Fruit fly (Drosophila melanogaster) whole organism, embryonic: ENCODE results near the gene trbl.

Experiments used
- Abd-B ChIP-seq: fragments of 200-800 bp; sonication (Bioruptor generic); optimal IDR thresholded peaks from 2 replicates; lab custom pipeline; 2018; ENCODE audit warnings: missing biosample characterization, mild to moderate bottlenecking, missing genetic modification characterization, moderate library complexity
- Adf1 ChIP-seq: fragments of 200-800 bp; sonication (Bioruptor generic); IDR thresholded peaks from 2 replicates; pipeline ENCODE4 v1.3.6; 2022; ENCODE audit warnings: missing biosample characterization, missing genetic modification characterization
- B-H1 ChIP-seq: fragments of 200-800 bp; sonication (Bioruptor generic); IDR thresholded peaks from 3 replicates; pipeline ENCODE4 v1.3.6; 2022; ENCODE audit warnings: missing biosample characterization, missing genetic modification characterization
- CG11247 ChIP-seq: fragments of 200-800 bp; sonication (Bioruptor generic); IDR thresholded peaks from 2 replicates; pipeline ENCODE4 v1.3.6; 2022; ENCODE audit warnings: missing biosample characterization, missing genetic modification characterization
- CG13123 ChIP-seq: fragments of 200-800 bp; sonication (Bioruptor generic); optimal IDR thresholded peaks from 2 replicates; lab custom pipeline; 2016; ENCODE audit warnings: missing biosample characterization, missing genetic modification characterization
- CG15514 ChIP-seq: fragments of 200-800 bp; sonication (Bioruptor generic); optimal IDR thresholded peaks from 3 replicates; lab custom pipeline; 2017; ENCODE audit warnings: missing biosample characterization, missing genetic modification characterization, mild to moderate bottlenecking, moderate library complexity, missing genetic modification reagents
- CG15696 ChIP-seq: fragments of 200-800 bp; sonication (Bioruptor generic); optimal IDR thresholded peaks from 2 replicates; lab custom pipeline; 2019; ENCODE audit warnings: missing biosample characterization, mild to moderate bottlenecking, missing genetic modification characterization, moderate library complexity
- CG1647 ChIP-seq: fragments of 200-800 bp; sonication (Bioruptor generic); optimal IDR thresholded peaks from 3 replicates; lab custom pipeline; 2016; ENCODE audit warnings: missing biosample characterization, missing genetic modification characterization
- CG17361 ChIP-seq: fragments of 200-800 bp; sonication (Bioruptor generic); IDR thresholded peaks from 3 replicates; pipeline ENCODE4 v1.3.6; 2022; ENCODE audit warnings: missing biosample characterization, missing genetic modification characterization
- CG17612 ChIP-seq: fragments of 200-800 bp; sonication (Bioruptor generic); IDR thresholded peaks from 2 replicates; pipeline ENCODE4 v1.3.6; 2022; ENCODE audit warnings: missing biosample characterization, missing genetic modification characterization
- CG30020 ChIP-seq: fragments of 200-800 bp; optimal IDR thresholded peaks from 2 replicates; lab custom pipeline; 2019; ENCODE audit warnings: missing biosample characterization, mild to moderate bottlenecking, missing genetic modification characterization, moderate library complexity
- CG3407 ChIP-seq: fragments of 200-800 bp; sonication (Bioruptor generic); optimal IDR thresholded peaks from 2 replicates; lab custom pipeline; 2018; ENCODE audit warnings: missing biosample characterization, mild to moderate bottlenecking, missing genetic modification characterization
- CG4730 ChIP-seq: fragments of 200-800 bp; sonication (Bioruptor generic); IDR thresholded peaks from 2 replicates; pipeline ENCODE4 v1.3.6; 2022; ENCODE audit warnings: missing biosample characterization, missing genetic modification characterization
- CG5245 ChIP-seq: fragments of 200-800 bp; sonication (Bioruptor generic); optimal IDR thresholded peaks from 3 replicates; lab custom pipeline; 2016; ENCODE audit warnings: missing biosample characterization, missing genetic modification characterization
- CG6272 ChIP-seq: fragments of 200-800 bp; sonication (Bioruptor generic); IDR thresholded peaks from 2 replicates; pipeline ENCODE4 v1.3.6; 2022; ENCODE audit warnings: missing biosample characterization, missing genetic modification characterization
- CG7556 ChIP-seq: fragments of 200-800 bp; sonication (Bioruptor generic); optimal IDR thresholded peaks from 2 replicates; lab custom pipeline; 2017; ENCODE audit warnings: missing biosample characterization, mild to moderate bottlenecking, missing genetic modification characterization
- CG7786 ChIP-seq: fragments of 200-800 bp; sonication (Bioruptor generic); optimal IDR thresholded peaks from 2 replicates; lab custom pipeline; 2016; ENCODE audit warnings: missing biosample characterization, missing genetic modification characterization
- CG9609 ChIP-seq: fragments of 200-800 bp; sonication (Bioruptor generic); optimal IDR thresholded peaks from 3 replicates; lab custom pipeline; 2016; ENCODE audit warnings: missing biosample characterization, missing genetic modification characterization
- CHES-1-like ChIP-seq: fragments of 200-800 bp; sonication (Bioruptor generic); optimal IDR thresholded peaks from 2 replicates; lab custom pipeline; 2016; ENCODE audit warnings: missing biosample characterization, missing genetic modification characterization
- D ChIP-seq, 2 experiments: fragments of 200-800 bp in 1 of 2; fragments of >200 bp in 1 of 2; sonication (Bioruptor generic) in 1 of 2; optimal IDR thresholded peaks; 2 replicates in 1 of 2; 3 replicates in 1 of 2; lab custom pipeline; 2017; ENCODE audit warnings: mild to moderate bottlenecking in 1 of 2, missing biosample characterization in 1 of 2, missing genetic modification characterization in 1 of 2, missing genetic modification reagents in 1 of 2
- Doc3 ChIP-seq: fragments of 200-800 bp; sonication (Bioruptor generic); IDR thresholded peaks from 3 replicates; pipeline ENCODE4 v1.3.6; 2022; ENCODE audit warnings: missing biosample characterization, missing genetic modification characterization; ENCODE audit not compliant: partially characterized antibody
- Fer2 ChIP-seq: fragments of 200-800 bp; sonication (Bioruptor generic); optimal IDR thresholded peaks from 2 replicates; lab custom pipeline; 2018; ENCODE audit warnings: missing biosample characterization, mild to moderate bottlenecking, missing genetic modification characterization, moderate library complexity
- Fer3 ChIP-seq: fragments of 200-800 bp; sonication (Bioruptor generic); optimal IDR thresholded peaks from 2 replicates; lab custom pipeline; 2018; ENCODE audit warnings: missing biosample characterization, mild to moderate bottlenecking, missing genetic modification characterization, moderate library complexity
- HHEX ChIP-seq: fragments of 200-800 bp; sonication (Bioruptor generic); optimal IDR thresholded peaks from 3 replicates; lab custom pipeline; 2017; ENCODE audit warnings: missing biosample characterization, mild to moderate bottlenecking, missing genetic modification characterization, missing genetic modification reagents
- HLHmδ ChIP-seq: fragments of 200-800 bp; sonication (Bioruptor generic); optimal IDR thresholded peaks from 2 replicates; lab custom pipeline; 2018; ENCODE audit warnings: missing biosample characterization, mild to moderate bottlenecking, missing genetic modification characterization, moderate library complexity
- MTF-1 ChIP-seq: fragments of 200-800 bp; sonication (Bioruptor generic); optimal IDR thresholded peaks from 2 replicates; lab custom pipeline; 2018; ENCODE audit warnings: missing biosample characterization, mild to moderate bottlenecking, missing genetic modification characterization, borderline replicate concordance
- Med ChIP-seq: fragments of 200-800 bp; sonication (Bioruptor generic); peaks from one replicate; lab custom pipeline; 2016; ENCODE audit warnings: missing biosample characterization, missing genetic modification characterization, mild to moderate bottlenecking, inconsistent platforms, moderate library complexity
- Oaz ChIP-seq: fragments of 200-800 bp; sonication (Bioruptor generic); IDR thresholded peaks from 2 replicates; pipeline ENCODE4 v1.3.6; 2022; ENCODE audit warnings: missing biosample characterization, missing genetic modification characterization
- Scr ChIP-seq: fragments of 200-800 bp; sonication (Bioruptor generic); IDR thresholded peaks from 2 replicates; pipeline ENCODE4 v1.3.6; 2022; ENCODE audit warnings: missing biosample characterization, missing genetic modification characterization; ENCODE audit not compliant: partially characterized antibody
- Sry-δ ChIP-seq: fragments of 200-800 bp; sonication (Bioruptor generic); optimal IDR thresholded peaks from 2 replicates; lab custom pipeline; 2016; ENCODE audit warnings: missing biosample characterization, missing genetic modification characterization
- Ssrp ChIP-seq: fragments of 200-800 bp; sonication (Bioruptor generic); optimal IDR thresholded peaks from 2 replicates; lab custom pipeline; 2018; ENCODE audit warnings: missing biosample characterization, mild to moderate bottlenecking, missing genetic modification characterization, moderate library complexity
- Stat92E ChIP-seq, 3 experiments: fragments of >200 bp in 2 of 3; fragments of 200-800 bp in 1 of 3; sonication (Bioruptor generic) in 1 of 3; optimal IDR thresholded peaks; 2 replicates each; lab custom pipeline; 2017 to 2019; ENCODE audit warnings: missing biosample characterization in 3 of 3, missing genetic modification characterization in 3 of 3, mild to moderate bottlenecking in 1 of 3, moderate library complexity in 1 of 3
- TFAM ChIP-seq: fragments of 200-800 bp; sonication (Bioruptor generic); optimal IDR thresholded peaks from 2 replicates; lab custom pipeline; 2017; ENCODE audit warnings: missing biosample characterization, missing genetic modification characterization, inconsistent platforms
- Taf1 ChIP-seq: fragments of 200-800 bp; sonication (Bioruptor generic); IDR thresholded peaks from 2 replicates; pipeline ENCODE4 v1.3.6; 2022; ENCODE audit warnings: missing biosample characterization, missing genetic modification characterization
- Xbp1 ChIP-seq: fragments of 200-800 bp; sonication (Bioruptor generic); optimal IDR thresholded peaks from 3 replicates; lab custom pipeline; 2016; ENCODE audit warnings: missing biosample characterization, mild to moderate bottlenecking, missing genetic modification characterization
- al ChIP-seq: fragments of 200-800 bp; sonication (Bioruptor generic); IDR thresholded peaks from 2 replicates; pipeline ENCODE4 v1.3.6; 2022; ENCODE audit warnings: missing biosample characterization, missing genetic modification characterization
- btn ChIP-seq: fragments of 200-800 bp; sonication (Bioruptor generic); optimal IDR thresholded peaks from 2 replicates; lab custom pipeline; 2016; ENCODE audit warnings: missing biosample characterization, missing genetic modification characterization
- disco-r ChIP-seq: fragments of 200-800 bp; sonication (Bioruptor generic); optimal IDR thresholded peaks from 2 replicates; lab custom pipeline; 2016; ENCODE audit warnings: missing biosample characterization, missing genetic modification characterization
- ems ChIP-seq: fragments of 200-800 bp; sonication (Bioruptor generic); optimal IDR thresholded peaks from 3 replicates; lab custom pipeline; 2016; ENCODE audit warnings: missing biosample characterization, missing genetic modification characterization
- ind ChIP-seq: fragments of 200-800 bp; sonication (Bioruptor generic); optimal IDR thresholded peaks from 3 replicates; lab custom pipeline; 2016; ENCODE audit warnings: missing biosample characterization, missing genetic modification characterization
- kah ChIP-seq: fragments of 200-800 bp; sonication (Bioruptor generic); optimal IDR thresholded peaks from 2 replicates; lab custom pipeline; 2018; ENCODE audit warnings: missing biosample characterization, mild to moderate bottlenecking, missing genetic modification characterization
- lilli ChIP-seq: fragments of 200-800 bp; sonication (Bioruptor generic); optimal IDR thresholded peaks from 3 replicates; lab custom pipeline; 2016; ENCODE audit warnings: missing biosample characterization, missing genetic modification characterization
- mam ChIP-seq: fragments of 200-800 bp; sonication (Bioruptor generic); optimal IDR thresholded peaks from 3 replicates; lab custom pipeline; 2016; ENCODE audit warnings: missing biosample characterization, missing genetic modification characterization
- otp ChIP-seq: fragments of 200-800 bp; sonication (Bioruptor generic); IDR thresholded peaks from 3 replicates; pipeline ENCODE4, ENCODE4 v1.3.6; 2022; ENCODE audit warnings: missing biosample characterization, missing genetic modification characterization
- run ChIP-seq: fragments of 200-800 bp; sonication (Bioruptor generic); optimal IDR thresholded peaks from 3 replicates; lab custom pipeline; 2018; ENCODE audit warnings: missing biosample characterization, mild to moderate bottlenecking, missing genetic modification characterization
- slbo ChIP-seq: fragments of 200-800 bp; sonication (Bioruptor generic); IDR thresholded peaks from 2 replicates; pipeline ENCODE4 v1.3.6; 2022; ENCODE audit warnings: missing biosample characterization, missing genetic modification characterization
- sob ChIP-seq: fragments of 200-800 bp; sonication (Bioruptor generic); IDR thresholded peaks from 2 replicates; pipeline ENCODE4 v1.3.6; 2022; ENCODE audit warnings: missing biosample characterization, missing genetic modification characterization
- wek ChIP-seq: fragments of 200-800 bp; sonication (Bioruptor generic); optimal IDR thresholded peaks from 3 replicates; lab custom pipeline; 2018; ENCODE audit warnings: missing biosample characterization, mild to moderate bottlenecking, missing genetic modification characterization, moderate library complexity
- zf30C ChIP-seq: fragments of 200-800 bp; sonication (Bioruptor generic); optimal IDR thresholded peaks from 3 replicates; lab custom pipeline; 2018; ENCODE audit warnings: missing biosample characterization, mild to moderate bottlenecking, missing genetic modification characterization

Gene trbl

dm6 chr3L:20444815-20445519 lies 43.6 kb upstream of the trbl start (continued):
- TF ChIP-seq Ssrp (tag; lab: Kevin White, UChicago), result peak; percentile 82
- TF ChIP-seq CG17361 (GFP tag; lab: Robert Waterston, UW), result peak; percentile 92
- TF ChIP-seq CG11247 (GFP tag; lab: Robert Waterston, UW), result peak; percentile 85
- peak; percentile 84 for TF ChIP-seq CG4730 (GFP tag; lab: Robert Waterston, UW)
- TF ChIP-seq CG5245 (GFP tag; lab: Kevin White, UChicago), result peak; percentile 80
- TF ChIP-seq Stat92E (GFP tag; optimal IDR thresholded peaks at IDR 0.05; lab: Kevin White, UChicago), result no peak
- peak; percentile 89 for TF ChIP-seq slbo (GFP tag; lab: Robert Waterston, UW)
- peak; percentile 84 for TF ChIP-seq otp
- TF ChIP-seq run (tag; lab: Kevin White, UChicago), result peak; percentile 77
- no peak for TF ChIP-seq disco-r (GFP tag; lab: Kevin White, UChicago)
- TF ChIP-seq CG30020 (tag; lab: Kevin White, UChicago), result peak; percentile 3
- TF ChIP-seq TFAM (GFP tag; lab: Kevin White, UChicago), result peak; percentile 46
- TF ChIP-seq CHES-1-like, result no peak
- no peak for TF ChIP-seq HLHmδ (GFP tag; lab: Kevin White, UChicago)
- TF ChIP-seq ems (GFP tag; lab: Kevin White, UChicago), result peak; percentile 56
- peak; percentile 85 for TF ChIP-seq CG7556
- TF ChIP-seq Oaz (GFP tag; lab: Robert Waterston, UW), result peak; percentile 85
- peak; percentile 87 for TF ChIP-seq HHEX (GFP tag; lab: Kevin White, UChicago)
- TF ChIP-seq btn (GFP tag; lab: Kevin White, UChicago), result no peak
- peak; percentile 84 for TF ChIP-seq al (GFP tag; lab: Robert Waterston, UW)
- TF ChIP-seq Med, result peak; percentile 86
- peak; percentile 82 for TF ChIP-seq Taf1 (GFP tag; lab: Robert Waterston, UW)
- peak; percentile 78 for TF ChIP-seq CG15514 (GFP tag; lab: Kevin White, UChicago)
- peak; percentile 86 for TF ChIP-seq Fer3 (tag; lab: Kevin White, UChicago)
- TF ChIP-seq B-H1, result peak; percentile 88
- TF ChIP-seq Adf1 (GFP tag; lab: Robert Waterston, UW), result peak; percentile 54
- TF ChIP-seq Xbp1 (GFP tag; lab: Kevin White, UChicago), result peak; percentile 79
- TF ChIP-seq Doc3, result no peak
- peak; percentile 44 for TF ChIP-seq mam
- TF ChIP-seq ind (GFP tag; lab: Kevin White, UChicago), result peak; percentile 89
- no peak for TF ChIP-seq Sry-δ (GFP tag; lab: Kevin White, UChicago)
- TF ChIP-seq sob (GFP tag; lab: Robert Waterston, UW), result peak; percentile 93
- TF ChIP-seq CG3407 (GFP tag; lab: Kevin White, UChicago), result peak; percentile 82
- TF ChIP-seq D (optimal IDR thresholded peaks at IDR 0.05; lab: Kevin White, UChicago), result no peak
- TF ChIP-seq D (GFP tag; optimal IDR thresholded peaks at IDR 0.05; lab: Kevin White, UChicago), result peak; percentile 80
- peak; percentile 58 for TF ChIP-seq kah (GFP tag; lab: Kevin White, UChicago)
- peak; percentile 57 for TF ChIP-seq CG13123 (GFP tag; lab: Kevin White, UChicago)
- TF ChIP-seq CG6272 (GFP tag; lab: Robert Waterston, UW), result peak; percentile 79
- peak; percentile 71 for TF ChIP-seq Abd-B (GFP tag; lab: Kevin White, UChicago)
- peak; percentile 75 for TF ChIP-seq MTF-1 (GFP tag; lab: Kevin White, UChicago)
- no peak for TF ChIP-seq zf30C (GFP tag; lab: Kevin White, UChicago)
- TF ChIP-seq CG15696 (tag; lab: Kevin White, UChicago), result peak; percentile 43
- peak; percentile 49 for TF ChIP-seq wek (GFP tag; lab: Kevin White, UChicago)
- no peak for TF ChIP-seq CG1647 (GFP tag; lab: Kevin White, UChicago)
- TF ChIP-seq Scr, result 0 out of 2 replicates have a peak, but pooled peaks have one; percentile 9
- TF ChIP-seq Fer2 (tag; lab: Kevin White, UChicago), result peak; percentile 60
- TF ChIP-seq lilli, result peak; percentile 74
- no peak for TF ChIP-seq CG7786 (GFP tag; lab: Kevin White, UChicago)
- TF ChIP-seq CG9609 (GFP tag; lab: Kevin White, UChicago), result peak; percentile 37
- peak; percentile 74 for TF ChIP-seq CG17612 (GFP tag; lab: Robert Waterston, UW)
